Fruit fly (Drosophila melanogaster): Measurements from ENCODE around the gene CG9519.
A peak's percentile ranks its signal among the peaks of the same experiment; 100 is the strongest.

The CG9519 gene

dm6 chrX:14839047-14839446, 17.1 kb downstream of the CG9519 start, which contains the start of the genes CG32590 and Flo2 (continued):
- TF ChIP-seq CG16779 (tag; optimal IDR thresholded peaks at IDR 0.05), result no peak
- TF ChIP-seq fd59A (GFP tag; optimal IDR thresholded peaks at IDR 0.05), result no peak
- TF ChIP-seq Smox (GFP tag; optimal IDR thresholded peaks at IDR 0.05), result peak; percentile 63
- peak; percentile 21 for TF ChIP-seq CG6792 (GFP tag; optimal IDR thresholded peaks at IDR 0.05)
- TF ChIP-seq lz (GFP tag; optimal IDR thresholded peaks at IDR 0.05), result peak; percentile 67
- peak; percentile 84 for TF ChIP-seq Eip78C (GFP tag)
- peak; percentile 84 for TF ChIP-seq CG6163 (GFP tag; IDR thresholded peaks at IDR 0.05)
- TF ChIP-seq Hr4 (GFP tag; optimal IDR thresholded peaks at IDR 0.05), result peak; percentile 69
- peak; percentile 84 for TF ChIP-seq svp (GFP tag)
- peak; percentile 71 for TF ChIP-seq esn (GFP tag; optimal IDR thresholded peaks at IDR 0.05)
- TF ChIP-seq CG8319 (GFP tag; optimal IDR thresholded peaks at IDR 0.05), result peak; percentile 39
- TF ChIP-seq dsx (GFP tag; optimal IDR thresholded peaks at IDR 0.05; ENCODE audit: poor library complexity, severe bottlenecking), result peak; percentile 41
- peak; percentile 10 for TF ChIP-seq net (GFP tag; optimal IDR thresholded peaks at IDR 0.05)
- TF ChIP-seq CG11762 (GFP tag; optimal IDR thresholded peaks at IDR 0.05; ENCODE audit: insufficient read depth), result peak; percentile 10
- peak; percentile 61 for TF ChIP-seq vri (GFP tag; optimal IDR thresholded peaks at IDR 0.05)
- peak; percentile 70 for TF ChIP-seq topi (GFP tag; optimal IDR thresholded peaks at IDR 0.05)
- no peak for TF ChIP-seq CG9139 (GFP tag; optimal IDR thresholded peaks at IDR 0.05)
- peak; percentile 67 for TF ChIP-seq cyc (GFP tag; optimal IDR thresholded peaks at IDR 0.05)
- peak; percentile 29 for TF ChIP-seq CG10669 (GFP tag; optimal IDR thresholded peaks at IDR 0.05)
- TF ChIP-seq CG34406 (GFP tag; optimal IDR thresholded peaks at IDR 0.05), result peak; percentile 59
- peak; percentile 22 for TF ChIP-seq Eip75B (GFP tag; optimal IDR thresholded peaks at IDR 0.05)
- peak; percentile 29 for TF ChIP-seq Eip93F (GFP tag; optimal IDR thresholded peaks at IDR 0.05)
- no peak for TF ChIP-seq spab (GFP tag; optimal IDR thresholded peaks at IDR 0.05)
- TF ChIP-seq Lpt (GFP tag; optimal IDR thresholded peaks at IDR 0.05), result peak; percentile 46
- no peak for TF ChIP-seq Hr38 (GFP tag; optimal IDR thresholded peaks at IDR 0.05)
- TF ChIP-seq dac (GFP tag; optimal IDR thresholded peaks at IDR 0.05), result no peak
- no peak for TF ChIP-seq CG1621 (tag; optimal IDR thresholded peaks at IDR 0.05)
- TF ChIP-seq pdm3 (GFP tag; optimal IDR thresholded peaks at IDR 0.05), result peak; percentile 69
- no peak for TF ChIP-seq fkh (GFP tag; optimal IDR thresholded peaks at IDR 0.05)
- no peak for TF ChIP-seq CG8632 (GFP tag; optimal IDR thresholded peaks at IDR 0.05)
- peak; percentile 60 for TF ChIP-seq CG3919 (GFP tag; optimal IDR thresholded peaks at IDR 0.05)
- TF ChIP-seq acj6 (GFP tag; optimal IDR thresholded peaks at IDR 0.05), result peak; percentile 77

dm6 chrX:14837983-14838382, 18.2 kb downstream of the CG9519 start, which contains the start of gene Grx5:
Gene Grx5, minus strand, starts transcription at chrX:14838198.
- TF ChIP-seq Hr39 (GFP tag; optimal IDR thresholded peaks at IDR 0.05) (no peak), spab (GFP tag; optimal IDR thresholded peaks at IDR 0.05) (no peak), CG7368 (GFP tag; optimal IDR thresholded peaks at IDR 0.05) (no peak), vri (GFP tag; optimal IDR thresholded peaks at IDR 0.05) (peak; percentile 38)

DNA sequence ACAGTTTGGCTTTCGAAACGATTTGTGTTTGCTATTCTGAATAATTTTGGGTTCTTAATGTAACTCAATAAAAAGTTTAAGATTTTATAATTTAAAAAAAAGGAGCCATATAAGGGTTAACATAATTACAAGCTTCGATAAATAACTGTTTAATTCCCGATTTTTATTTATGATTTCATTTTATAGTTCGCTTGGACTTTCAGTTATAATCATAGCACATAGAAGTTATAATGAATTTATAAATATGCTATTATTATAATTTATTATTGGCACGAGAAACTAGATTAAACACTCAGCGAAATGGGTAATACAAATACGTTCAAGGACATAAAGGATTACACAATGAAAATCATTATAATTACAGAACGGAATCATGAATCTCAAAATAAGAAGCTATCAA, 19.7 kb downstream of the CG9519 start, which contains the start of gene CG14410:
CG14410 (plus strand) TSS at position 301 of the 400 bp plus-strand sequence.
- TF ChIP-seq CG34406 (GFP tag; optimal IDR thresholded peaks at IDR 0.05) (no peak), Eip78C (GFP tag) (no peak), CG6854 (GFP tag; optimal IDR thresholded peaks at IDR 0.05) (no peak), esn (GFP tag; optimal IDR thresholded peaks at IDR 0.05) (no peak), CG11902 (GFP tag; optimal IDR thresholded peaks at IDR 0.05) (no peak), dac (GFP tag; optimal IDR thresholded peaks at IDR 0.05) (no peak), Smox (GFP tag; optimal IDR thresholded peaks at IDR 0.05) (no peak), CG31627 (GFP tag; optimal IDR thresholded peaks at IDR 0.05) (no peak), dsx (GFP tag; optimal IDR thresholded peaks at IDR 0.05; ENCODE audit: poor library complexity, severe bottlenecking) (no peak), svp (GFP tag) (no peak), Eip93F (GFP tag; optimal IDR thresholded peaks at IDR 0.05) (no peak), achi (GFP tag; optimal IDR thresholded peaks at IDR 0.05) (no peak), ss (GFP tag; optimal IDR thresholded peaks at IDR 0.05) (no peak)

Measured in whole organism, prepupa.